Fruit fly (Drosophila melanogaster) whole organism: Measurements from ENCODE around the gene DCP2.

ENCODE experiments used
- Dll ChIP-seq: fragments of >200 bp; optimal IDR thresholded peaks from 2 replicates; lab custom pipeline; 2017
- EcR ChIP-seq, 2 experiments: fragments of >200 bp; optimal IDR thresholded peaks; 2 replicates each; lab custom pipeline; 2017; ENCODE audit warnings: missing biosample characterization in 2 of 2, missing genetic modification characterization in 2 of 2, missing genetic modification reagents in 2 of 2

- no peak for TF ChIP-seq Dll
- TF ChIP-seq EcR (GFP tag; optimal IDR thresholded peaks at IDR 0.05; lab: Kevin White, UChicago) = no peak
Measured at dm6 chr3L:15808022-15808421, 18.2 kb downstream of the DCP2 start, which contains the start of gene CG6244.
